Fruit fly (Drosophila melanogaster): ENCODE measurements around the gene Agpat1.

DNA sequence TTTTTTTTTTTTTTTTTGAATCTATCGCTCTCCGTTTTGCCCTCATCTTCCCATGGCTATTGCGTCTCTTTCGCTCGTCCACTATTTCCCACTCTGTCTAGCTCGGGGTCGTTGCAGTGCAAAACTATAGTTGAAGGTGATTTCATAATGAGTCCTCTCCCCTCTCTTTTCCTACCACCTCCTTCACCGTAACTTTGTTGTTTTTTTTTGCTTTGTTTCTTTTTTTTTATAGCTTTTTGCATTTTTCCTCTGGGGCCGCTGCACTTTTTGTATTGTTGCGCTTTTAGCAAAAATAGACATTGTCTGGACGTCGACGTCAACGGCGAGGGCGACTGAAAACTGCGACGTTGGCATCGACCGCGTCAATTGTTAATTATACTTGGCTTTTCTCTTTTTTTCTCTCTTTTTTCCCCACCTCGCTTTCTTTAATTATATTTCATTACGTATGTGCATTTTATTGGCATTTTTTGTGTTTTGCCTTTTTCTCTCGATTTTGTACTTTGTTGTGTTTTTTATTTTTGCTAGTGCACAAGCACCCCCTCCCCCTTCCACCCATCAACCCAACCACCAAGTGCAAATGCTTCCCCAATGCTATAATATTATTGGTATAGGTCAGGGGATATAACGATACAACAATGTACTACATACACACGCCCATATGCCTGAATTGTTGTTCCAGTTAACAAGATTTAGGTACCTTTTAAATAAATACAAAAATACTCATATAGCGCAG, 39.7 kb upstream of the Agpat1 start:
- no peak for TF ChIP-seq ttk (optimal IDR thresholded peaks at IDR 0.05)
- TF ChIP-seq h (optimal IDR thresholded peaks at IDR 0.05), result no peak
- no peak for TF ChIP-seq insv (optimal IDR thresholded peaks at IDR 0.05)
- TF ChIP-seq psq (optimal IDR thresholded peaks at IDR 0.05), result no peak

Measured in Kc167 (cell line).